Worm (Caenorhabditis elegans): ENCODE measurements around the gene ssu-2.

ssu-2 gene

DNA sequence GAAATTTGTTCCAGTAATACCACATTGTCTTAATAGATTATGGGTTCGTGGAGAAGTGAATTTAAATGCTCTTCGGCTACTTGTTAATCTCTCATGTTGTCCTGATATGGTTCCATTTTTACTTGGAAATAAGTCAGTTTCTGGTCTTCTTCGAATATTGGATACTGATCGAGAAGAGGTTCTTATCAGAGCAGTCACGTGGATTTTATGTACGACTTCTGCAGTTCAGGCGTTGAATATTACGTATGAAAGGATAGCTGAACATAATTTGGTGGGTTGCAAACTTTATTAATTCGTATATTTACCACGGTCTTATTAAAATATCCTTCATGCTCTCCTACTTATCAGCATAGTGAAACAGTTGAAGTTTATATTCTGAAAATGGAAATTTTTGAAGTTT is 16.8 kb downstream of the ssu-2 start:
- no peak for TF ChIP-seq ces-1 (GFP tag; optimal IDR thresholded peaks at IDR 0.05)
- no peak for TF ChIP-seq lin-13 (tag; optimal IDR thresholded peaks at IDR 0.05)
- TF ChIP-seq sem-2 (GFP tag; optimal IDR thresholded peaks at IDR 0.05) = no peak
- TF ChIP-seq nhr-12 (tag; optimal IDR thresholded peaks at IDR 0.05) = no peak
- no peak for TF ChIP-seq mab-5 (tag; optimal IDR thresholded peaks at IDR 0.05)
- TF ChIP-seq hlh-1 (tag; optimal IDR thresholded peaks at IDR 0.05) = no peak
- TF ChIP-seq mep-1 (tag; optimal IDR thresholded peaks at IDR 0.05) = no peak
- no peak for TF ChIP-seq flh-1 (GFP tag; optimal IDR thresholded peaks at IDR 0.05)
- no peak for TF ChIP-seq M03D4.4 (tag; optimal IDR thresholded peaks at IDR 0.05)

DNA sequence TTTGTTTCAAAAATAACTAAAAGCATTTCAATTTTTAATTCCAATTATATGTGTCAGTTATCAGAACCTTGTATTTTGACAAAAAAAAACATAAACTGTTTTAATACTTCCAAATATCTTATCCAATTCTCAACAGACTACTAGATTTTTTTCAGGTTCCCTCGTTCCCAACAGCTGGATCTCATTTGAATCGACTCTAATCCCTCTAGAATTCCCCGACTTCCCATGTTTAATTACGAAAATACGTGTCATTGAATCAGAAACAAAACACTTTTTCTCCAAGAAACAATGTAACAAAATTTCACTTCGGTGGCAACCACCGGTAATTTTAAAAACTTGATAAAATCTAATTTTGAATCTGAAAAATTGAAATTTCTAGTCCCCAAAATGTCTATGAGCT is 18.1 kb downstream of the ssu-2 start:
- no peak for TF ChIP-seq nhr-2 (tag; optimal IDR thresholded peaks at IDR 0.05)
- TF ChIP-seq mep-1 (tag; optimal IDR thresholded peaks at IDR 0.05) = no peak
- TF ChIP-seq sem-2 (GFP tag; optimal IDR thresholded peaks at IDR 0.05) = no peak
- TF ChIP-seq unc-120 (tag; optimal IDR thresholded peaks at IDR 0.05; ENCODE audit: poor library complexity, severe bottlenecking) = no peak
- TF ChIP-seq nhr-28 (tag; optimal IDR thresholded peaks at IDR 0.05) = no peak
- no peak for TF ChIP-seq pha-4 (tag; optimal IDR thresholded peaks at IDR 0.05)
- TF ChIP-seq nhr-237 (tag; optimal IDR thresholded peaks at IDR 0.05) = no peak
- no peak for TF ChIP-seq nhr-12 (tag; optimal IDR thresholded peaks at IDR 0.05)
- TF ChIP-seq ztf-11 (tag; optimal IDR thresholded peaks at IDR 0.05) = no peak
- no peak for TF ChIP-seq M03D4.4 (tag; optimal IDR thresholded peaks at IDR 0.05)
- no peak for TF ChIP-seq unc-62 (GFP tag; optimal IDR thresholded peaks at IDR 0.05)

ce11 chrIV:14383474-14383873 is 22.4 kb downstream of the ssu-2 start, which contains the start of gene paqr-3:
Gene paqr-3, minus strand, starts transcription at chrIV:14383683.
- no peak for TF ChIP-seq zip-8 (tag; optimal IDR thresholded peaks at IDR 0.05)
- no peak for TF ChIP-seq blmp-1 (tag; optimal IDR thresholded peaks at IDR 0.05)
- TF ChIP-seq tbx-8 (GFP tag; optimal IDR thresholded peaks at IDR 0.05) = no peak

DNA sequence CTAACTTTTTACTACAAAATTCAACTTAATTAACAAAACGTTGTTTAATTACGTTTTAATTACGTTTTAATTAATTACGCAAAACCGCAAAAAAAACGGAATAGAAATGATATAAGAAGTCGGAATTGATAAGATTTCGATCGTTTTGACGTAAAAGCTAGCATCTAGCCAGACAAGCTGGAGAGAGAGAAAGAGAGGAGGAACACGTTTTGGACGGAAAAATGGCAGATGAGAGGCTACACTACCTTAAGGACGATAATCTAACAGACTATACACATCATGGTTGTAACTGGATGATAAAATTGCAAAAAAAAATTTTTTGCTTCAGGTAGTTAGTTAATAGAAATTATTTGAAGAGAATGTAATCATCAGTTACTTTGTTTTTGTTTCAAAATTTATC is 23.1 kb downstream of the ssu-2 start:
- no peak for TF ChIP-seq snpc-4 (tag; optimal IDR thresholded peaks at IDR 0.05)
- TF ChIP-seq nhr-12 (tag; optimal IDR thresholded peaks at IDR 0.05) = no peak

DNA sequence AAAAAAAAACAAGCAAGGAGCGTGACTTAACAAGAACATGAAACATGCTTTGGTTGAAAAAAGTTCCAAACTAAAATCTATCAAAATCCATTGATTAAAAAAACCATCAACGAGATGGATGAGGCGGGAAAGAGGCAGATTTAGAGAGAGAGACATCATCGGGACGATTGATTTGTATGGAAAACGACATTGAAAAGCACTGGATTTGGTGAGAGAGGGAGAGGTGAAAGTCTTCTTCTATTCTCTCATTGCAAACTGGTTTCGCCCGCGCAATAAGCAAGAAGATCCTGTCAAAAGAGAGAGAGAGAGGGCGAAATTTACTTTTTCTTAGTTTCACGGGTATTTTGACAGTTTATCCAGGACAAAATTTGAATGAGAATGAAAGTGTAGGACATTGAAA is 24.1 kb downstream of the ssu-2 start:
- TF ChIP-seq blmp-1 (tag; optimal IDR thresholded peaks at IDR 0.05) (peak; percentile 28), ham-2 (GFP tag; optimal IDR thresholded peaks at IDR 0.05) (no peak)

DNA sequence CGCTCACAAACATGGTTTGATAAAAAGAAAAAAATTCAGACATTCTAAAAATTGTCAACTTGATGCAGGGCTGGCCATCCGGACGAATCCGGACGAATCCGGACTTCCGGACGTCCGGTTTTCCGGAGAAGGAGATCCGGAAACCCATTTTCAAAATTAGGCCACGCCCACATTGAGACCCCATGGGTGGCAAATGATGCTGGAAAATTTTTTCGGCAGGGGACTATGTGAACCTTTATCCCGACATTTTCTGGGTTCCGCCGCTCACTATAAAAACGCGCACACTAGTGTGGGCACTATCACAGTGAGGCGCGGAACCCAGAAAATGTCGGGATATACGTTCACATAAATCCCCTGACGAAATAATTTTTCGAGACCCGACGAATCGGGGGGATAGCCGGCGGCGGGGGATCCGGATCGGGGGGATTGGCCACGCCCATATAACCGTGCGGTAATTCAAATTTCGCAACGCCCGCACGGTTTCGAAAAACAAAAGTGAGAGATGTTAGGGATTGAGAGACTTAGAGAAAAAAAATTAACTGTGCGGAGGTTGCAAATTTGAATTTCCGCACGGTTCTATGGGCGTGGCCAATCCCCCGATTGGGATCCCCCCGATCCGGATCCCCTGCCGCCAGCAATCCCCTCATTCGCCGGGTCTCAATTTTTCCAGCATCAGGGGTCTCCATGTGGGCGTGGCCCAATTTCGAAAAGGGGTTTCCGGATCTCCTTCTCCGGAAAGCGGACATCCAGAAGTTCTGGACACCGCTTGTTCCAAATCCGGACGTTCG is 26.9 kb downstream of the ssu-2 start:
- TF ChIP-seq ceh-39 (tag; optimal IDR thresholded peaks at IDR 0.05) (no peak), unc-62 (GFP tag; optimal IDR thresholded peaks at IDR 0.05) (no peak)

- TF ChIP-seq nhr-76 (tag; optimal IDR thresholded peaks at IDR 0.05) (no peak), sptf-1 (tag; optimal IDR thresholded peaks at IDR 0.05) (no peak), mls-2 (tag; optimal IDR thresholded peaks at IDR 0.05) (no peak)
Measured at ce11 chrIV:14389070-14389469, 28.0 kb downstream of the ssu-2 start.

DNA sequence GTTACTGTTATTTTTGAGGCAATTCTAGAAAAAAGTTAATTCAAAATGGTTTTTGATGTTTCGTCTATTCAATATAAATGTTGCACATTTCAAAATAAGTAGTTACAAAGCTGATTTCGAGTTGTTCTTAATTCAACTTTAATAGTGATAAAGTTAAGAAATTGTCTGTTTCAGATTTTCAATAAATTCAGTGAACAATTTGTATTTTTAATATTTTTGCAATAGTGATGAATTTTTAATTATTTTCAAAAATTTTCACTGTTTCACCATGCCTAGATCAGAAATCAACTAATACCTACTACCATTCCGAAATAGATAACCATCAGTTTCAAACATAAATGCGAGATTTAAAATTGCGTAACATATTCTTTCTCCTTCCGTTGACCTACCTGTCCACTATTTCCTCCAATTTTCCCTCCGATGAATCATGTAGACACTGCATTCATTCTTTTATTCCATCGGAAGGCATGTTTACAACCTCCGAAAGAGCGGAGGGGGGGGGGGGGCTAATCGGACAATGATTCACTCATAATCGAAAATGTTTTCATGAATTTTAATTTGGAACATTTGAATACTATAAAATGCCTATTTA is 29.1 kb downstream of the ssu-2 start:
- TF ChIP-seq mab-5 (tag; optimal IDR thresholded peaks at IDR 0.05) (no peak), unc-120 (tag; optimal IDR thresholded peaks at IDR 0.05; ENCODE audit: poor library complexity, severe bottlenecking) (no peak), blmp-1 (tag; optimal IDR thresholded peaks at IDR 0.05) (peak; percentile 16), zip-8 (tag; optimal IDR thresholded peaks at IDR 0.05) (no peak), ceh-39 (tag; optimal IDR thresholded peaks at IDR 0.05) (no peak), bed-3 (GFP tag; optimal IDR thresholded peaks at IDR 0.05) (no peak), M03D4.4 (tag; optimal IDR thresholded peaks at IDR 0.05) (no peak), ceh-83 (GFP tag; optimal IDR thresholded peaks at IDR 0.05) (no peak), lin-13 (tag; optimal IDR thresholded peaks at IDR 0.05) (no peak), drap-1 (GFP tag; optimal IDR thresholded peaks at IDR 0.05) (no peak), elt-1 (tag; optimal IDR thresholded peaks at IDR 0.05; ENCODE audit: borderline replicate concordance, insufficient read depth) (peak; percentile 45), lin-32 (GFP tag; optimal IDR thresholded peaks at IDR 0.05) (no peak), cnd-1 (tag; optimal IDR thresholded peaks at IDR 0.05) (no peak), nhr-28 (tag; optimal IDR thresholded peaks at IDR 0.05) (no peak), ham-2 (GFP tag; optimal IDR thresholded peaks at IDR 0.05) (peak; percentile 87), unc-39 (tag; optimal IDR thresholded peaks at IDR 0.05) (no peak)
